In genomic region chrX:785368-785767, ce11 we compare ENCODE assay signal across 6 worm cellular contexts.
TF ChIP-seq lines count a peak whose summit lies in the region.

No protein-coding gene starts in this region.

TF ChIP-seq in whole organism, L1 larva, 84 proteins besides CTCF, POLR2A, EP300 and RAD21 (continues in another document):
- TF ChIP-seq swsn-7 (tag; optimal IDR thresholded peaks at IDR 0.05; lab: Kevin White, UChicago) (peak; percentile 34), unc-86 (tag; optimal IDR thresholded peaks at IDR 0.05; lab: Kevin White, UChicago) (no peak), nhr-84 (tag; optimal IDR thresholded peaks at IDR 0.05; lab: Kevin White, UChicago) (no peak), nhr-19 (GFP tag; conservative IDR thresholded peaks at IDR 0.05; lab: Robert Waterston, UW) (no peak; the same call in 1 of the 2 replicates), C16A3.4 (tag; optimal IDR thresholded peaks at IDR 0.05; lab: Kevin White, UChicago) (peak; percentile 8), sox-4 (tag; optimal IDR thresholded peaks at IDR 0.05; lab: Kevin White, UChicago) (peak; percentile 12), mef-2 (tag; optimal IDR thresholded peaks at IDR 0.05; lab: Kevin White, UChicago) (no peak), nhr-47 (tag; optimal IDR thresholded peaks at IDR 0.05; lab: Kevin White, UChicago) (peak; percentile 68), tbx-2 (tag; optimal IDR thresholded peaks at IDR 0.05; lab: Kevin White, UChicago) (peak; percentile 11), fkh-8 (tag; optimal IDR thresholded peaks at IDR 0.05; lab: Kevin White, UChicago) (no peak), efl-1 (optimal IDR thresholded peaks at IDR 0.05; lab: Kevin White, UChicago) (no peak), efl-1 (GFP tag; optimal IDR thresholded peaks at IDR 0.05 in 1 of 2; lab: Kevin White, UChicago) (peak in 1 of 2 experiments; percentile 69), xbp-1 (tag; optimal IDR thresholded peaks at IDR 0.05; lab: Kevin White, UChicago) (peak; percentile 27), nhr-20 (tag; optimal IDR thresholded peaks at IDR 0.05; lab: Kevin White, UChicago) (peak; percentile 26), lsy-2 (tag; optimal IDR thresholded peaks at IDR 0.05; lab: Kevin White, UChicago) (no peak)

TF ChIP-seq in whole organism, L2 larva, 48 proteins besides CTCF, POLR2A, EP300 and RAD21 (continues in another document):
- TF ChIP-seq ZK546.5 (tag; optimal IDR thresholded peaks at IDR 0.05; lab: Kevin White, UChicago) = no peak
- TF ChIP-seq sma-3 (GFP tag; optimal IDR thresholded peaks at IDR 0.05; lab: Kevin White, UChicago) = peak; percentile 31
- no peak for TF ChIP-seq snpc-4 (tag; optimal IDR thresholded peaks at IDR 0.05; lab: Kevin White, UChicago)
- TF ChIP-seq fos-1 (tag; optimal IDR thresholded peaks at IDR 0.05; lab: Kevin White, UChicago) = no peak
- TF ChIP-seq unc-62 (GFP tag; optimal IDR thresholded peaks at IDR 0.05; lab: Kevin White, UChicago) = no peak
- TF ChIP-seq lin-11 (tag; optimal IDR thresholded peaks at IDR 0.05; lab: Kevin White, UChicago) = no peak
- TF ChIP-seq elt-3 (tag; optimal IDR thresholded peaks at IDR 0.05; lab: Kevin White, UChicago) = no peak
- TF ChIP-seq unc-39 (tag; optimal IDR thresholded peaks at IDR 0.05; lab: Kevin White, UChicago) = no peak
- TF ChIP-seq ztf-1 (GFP tag; conservative IDR thresholded peaks at IDR 0.05; lab: Robert Waterston, UW) = no peak
- no peak for TF ChIP-seq R02D3.7 (tag; optimal IDR thresholded peaks at IDR 0.05; lab: Kevin White, UChicago)
- no peak for TF ChIP-seq ztf-4 (tag; optimal IDR thresholded peaks at IDR 0.05; lab: Kevin White, UChicago)
- peak; percentile 24 for TF ChIP-seq nhr-21 (tag; optimal IDR thresholded peaks at IDR 0.05; lab: Kevin White, UChicago)
- TF ChIP-seq crh-2 (tag; optimal IDR thresholded peaks at IDR 0.05; lab: Kevin White, UChicago) = peak; percentile 33
- TF ChIP-seq Y55F3AM.14 (GFP tag; optimal IDR thresholded peaks at IDR 0.05; lab: Kevin White, UChicago) = no peak
- TF ChIP-seq lsy-2 (tag; optimal IDR thresholded peaks at IDR 0.05; lab: Kevin White, UChicago) = peak in 1 of 2 experiments; percentile 26
- TF ChIP-seq dmd-4 (tag; optimal IDR thresholded peaks at IDR 0.05; lab: Kevin White, UChicago) = peak; percentile 3

TF ChIP-seq in whole organism, L3 larva, 47 proteins besides CTCF, POLR2A, EP300 and RAD21:
- TF ChIP-seq ceh-82 (tag; optimal IDR thresholded peaks at IDR 0.05; lab: Kevin White, UChicago) (no peak), nhr-43 (tag; optimal IDR thresholded peaks at IDR 0.05; lab: Kevin White, UChicago; ENCODE audit: poor library complexity, severe bottlenecking) (peak; percentile 17), ceh-28 (tag; optimal IDR thresholded peaks at IDR 0.05; lab: Kevin White, UChicago) (peak; percentile 43), tbx-2 (tag; optimal IDR thresholded peaks at IDR 0.05; lab: Kevin White, UChicago) (peak; percentile 19), nhr-77 (tag; optimal IDR thresholded peaks at IDR 0.05; lab: Kevin White, UChicago) (peak; percentile 11), skn-1 (tag; optimal IDR thresholded peaks at IDR 0.05; lab: Kevin White, UChicago) (no peak), nhr-23 (tag; optimal IDR thresholded peaks at IDR 0.05; lab: Kevin White, UChicago) (peak; percentile 23)

TF ChIP-seq in whole organism, L4 larva, 104 proteins besides CTCF, POLR2A, EP300 and RAD21 (continues in another document):
- no peak for TF ChIP-seq unc-39 (tag; optimal IDR thresholded peaks at IDR 0.05; lab: Kevin White, UChicago)
- TF ChIP-seq F10B5.3 (tag; optimal IDR thresholded peaks at IDR 0.05; lab: Kevin White, UChicago) = peak; percentile 81
- TF ChIP-seq F49E8.2 (tag; optimal IDR thresholded peaks at IDR 0.05; lab: Kevin White, UChicago; ENCODE audit: borderline replicate concordance) = no peak
- TF ChIP-seq nhr-28 (tag; optimal IDR thresholded peaks at IDR 0.05; lab: Kevin White, UChicago) = peak; percentile 18
- no peak for TF ChIP-seq zip-2 (tag; optimal IDR thresholded peaks at IDR 0.05; lab: Kevin White, UChicago)
- TF ChIP-seq nhr-42 (GFP tag; IDR thresholded peaks at IDR 0.05; lab: Robert Waterston, UW) = no peak
- TF ChIP-seq unc-62 (GFP tag; optimal IDR thresholded peaks at IDR 0.05 in 1 of 2; lab: Kevin White, UChicago) = peak in 1 of 2 experiments; percentile 75
- no peak for TF ChIP-seq unc-62 (tag; optimal IDR thresholded peaks at IDR 0.05; lab: Kevin White, UChicago)
- no peak for TF ChIP-seq daf-16 (GFP tag; optimal IDR thresholded peaks at IDR 0.05; lab: Kevin White, UChicago)
- no peak for TF ChIP-seq daf-16 (tag; optimal IDR thresholded peaks at IDR 0.05; lab: Kevin White, UChicago)
- TF ChIP-seq rbr-2 (tag; optimal IDR thresholded peaks at IDR 0.05; lab: Kevin White, UChicago) = peak; percentile 42
- 0 out of 2 replicates have a peak, but pooled peaks have one; percentile 30 for TF ChIP-seq hmg-1.1 (GFP tag; IDR thresholded peaks at IDR 0.05; lab: Robert Waterston, UW)
- TF ChIP-seq lin-15B (tag; optimal IDR thresholded peaks at IDR 0.05; lab: Kevin White, UChicago) = no peak
- TF ChIP-seq F37D6.2 (tag; optimal IDR thresholded peaks at IDR 0.05; lab: Kevin White, UChicago) = peak; percentile 36
- no peak for TF ChIP-seq vab-7 (GFP tag; IDR thresholded peaks at IDR 0.05; lab: Robert Waterston, UW)
- no peak for TF ChIP-seq Y105C5A.15 (GFP tag; IDR thresholded peaks at IDR 0.05; lab: Robert Waterston, UW)
- no peak for TF ChIP-seq lim-7 (GFP tag; IDR thresholded peaks at IDR 0.05; lab: Robert Waterston, UW)
- no peak for TF ChIP-seq ces-1 (GFP tag; optimal IDR thresholded peaks at IDR 0.05; lab: Kevin White, UChicago)
- peak; percentile 50 for TF ChIP-seq duxl-1 (tag; optimal IDR thresholded peaks at IDR 0.05; lab: Kevin White, UChicago; ENCODE audit: poor library complexity)

TF ChIP-seq in whole organism, late embryonic, 69 proteins besides CTCF, POLR2A, EP300 and RAD21:
- TF ChIP-seq sdc-2 (tag; optimal IDR thresholded peaks at IDR 0.05; lab: Kevin White, UChicago) (peak; percentile 97), syd-9 (tag; optimal IDR thresholded peaks at IDR 0.05; lab: Kevin White, UChicago) (no peak), elt-4 (tag; optimal IDR thresholded peaks at IDR 0.05; lab: Kevin White, UChicago) (no peak), sox-2 (GFP tag; IDR thresholded peaks at IDR 0.05; lab: Robert Waterston, UW) (no peak), unc-3 (GFP tag; conservative IDR thresholded peaks at IDR 0.05; lab: Robert Waterston, UW) (no peak), unc-3 (tag; optimal IDR thresholded peaks at IDR 0.05; lab: Kevin White, UChicago) (no peak), dve-1 (tag; optimal IDR thresholded peaks at IDR 0.05; lab: Kevin White, UChicago) (no peak), elt-2 (tag; optimal IDR thresholded peaks at IDR 0.05; lab: Kevin White, UChicago) (no peak), unc-55 (GFP tag; optimal IDR thresholded peaks at IDR 0.05; lab: Kevin White, UChicago) (no peak), sox-4 (tag; optimal IDR thresholded peaks at IDR 0.05; lab: Kevin White, UChicago) (no peak), ceh-19 (GFP tag; optimal IDR thresholded peaks at IDR 0.05; lab: Kevin White, UChicago) (no peak), ceh-45 (GFP tag; IDR thresholded peaks at IDR 0.05; lab: Robert Waterston, UW) (0 out of 2 replicates have a peak, but pooled peaks have one; percentile 13), che-1 (tag; optimal IDR thresholded peaks at IDR 0.05; lab: Kevin White, UChicago) (no peak), hlh-15 (tag; optimal IDR thresholded peaks at IDR 0.05; lab: Kevin White, UChicago) (no peak), F13H6.1 (tag; optimal IDR thresholded peaks at IDR 0.05; lab: Kevin White, UChicago) (no peak)
TF ChIP-seq in whole organism, late embryonic: peak in this region for 2.

TF ChIP-seq in whole organism, young adult, 124 proteins besides CTCF, POLR2A, EP300 and RAD21:
- TF ChIP-seq dpff-1 (tag; optimal IDR thresholded peaks at IDR 0.05; lab: Kevin White, UChicago) (no peak), mxl-1 (tag; optimal IDR thresholded peaks at IDR 0.05; lab: Kevin White, UChicago) (no peak), gei-17 (GFP tag; optimal IDR thresholded peaks at IDR 0.05; lab: Kevin White, UChicago) (peak; percentile 66)
